Worm (Caenorhabditis elegans): Measurements from ENCODE around the gene ace-3.

ace-3 gene

DNA sequence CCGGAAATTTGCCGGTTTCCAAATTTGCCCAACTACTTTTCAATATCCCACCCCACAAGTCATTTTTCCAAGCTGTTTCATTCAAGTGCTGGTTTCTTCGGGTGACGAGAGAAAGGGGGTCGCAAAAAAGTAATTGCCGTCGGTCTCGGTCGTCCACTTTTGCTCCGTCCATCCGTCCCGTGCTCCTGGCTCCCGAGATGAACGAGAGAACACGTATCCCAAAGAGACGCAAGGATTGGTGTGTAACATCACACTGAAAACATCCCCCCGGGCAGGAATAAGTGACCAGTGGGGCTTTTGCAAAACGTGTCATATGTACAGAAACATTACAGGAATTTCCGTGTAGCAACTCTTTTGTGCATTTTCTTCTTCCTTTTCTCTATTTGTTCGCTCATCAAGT, 28.8 kb upstream of the ace-3 start:
- TF ChIP-seq ceh-83 (GFP tag; optimal IDR thresholded peaks at IDR 0.05) (no peak), hlh-1 (tag; optimal IDR thresholded peaks at IDR 0.05) (peak; percentile 12)

- TF ChIP-seq zip-8 (tag; optimal IDR thresholded peaks at IDR 0.05) (no peak), hlh-1 (tag; optimal IDR thresholded peaks at IDR 0.05) (peak; percentile 98), unc-62 (GFP tag; optimal IDR thresholded peaks at IDR 0.05) (peak; percentile 89), unc-120 (tag; optimal IDR thresholded peaks at IDR 0.05; ENCODE audit: poor library complexity, severe bottlenecking) (peak; percentile 44)
These were observed 27.0 kb upstream of the ace-3 start, which contains the start of gene efhd-1 for ce11 chrII:14178233-14178969. efhd-1 (plus strand) TSS chrII:14178814.

DNA sequence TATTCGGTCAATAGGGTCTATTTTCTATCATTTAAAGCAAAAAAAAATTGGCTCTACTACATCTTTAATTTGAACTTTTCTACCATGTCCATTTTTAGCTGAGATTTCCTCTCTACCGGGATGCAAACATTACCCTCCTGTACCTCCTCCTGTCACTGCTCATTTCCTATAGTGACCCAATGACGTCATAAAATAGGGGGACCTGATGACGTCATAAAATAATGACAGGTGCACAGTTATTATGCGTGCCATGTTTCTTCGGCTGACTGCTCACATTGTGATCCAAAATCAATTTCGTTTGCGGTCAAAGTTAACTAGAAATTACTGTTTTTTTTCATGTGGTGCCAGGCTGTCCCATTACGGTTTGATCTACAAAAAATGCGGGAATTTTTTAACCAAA, 18.5 kb upstream of the ace-3 start:
- TF ChIP-seq snpc-4 (tag; optimal IDR thresholded peaks at IDR 0.05) (no peak), cnd-1 (tag; optimal IDR thresholded peaks at IDR 0.05) (peak; percentile 27), mls-2 (tag; optimal IDR thresholded peaks at IDR 0.05) (no peak), unc-62 (GFP tag; optimal IDR thresholded peaks at IDR 0.05) (peak; percentile 33), nhr-2 (tag; optimal IDR thresholded peaks at IDR 0.05) (peak; percentile 22), zip-8 (tag; optimal IDR thresholded peaks at IDR 0.05) (peak; percentile 98), elt-1 (tag; optimal IDR thresholded peaks at IDR 0.05; ENCODE audit: borderline replicate concordance, insufficient read depth) (no peak), ces-1 (GFP tag; optimal IDR thresholded peaks at IDR 0.05) (no peak), unc-39 (tag; optimal IDR thresholded peaks at IDR 0.05) (no peak), bed-3 (GFP tag; optimal IDR thresholded peaks at IDR 0.05) (no peak), flh-1 (GFP tag; optimal IDR thresholded peaks at IDR 0.05) (no peak), ztf-11 (tag; optimal IDR thresholded peaks at IDR 0.05) (peak; percentile 44), ceh-39 (tag; optimal IDR thresholded peaks at IDR 0.05) (peak; percentile 15), ham-2 (GFP tag; optimal IDR thresholded peaks at IDR 0.05) (no peak), lin-13 (tag; optimal IDR thresholded peaks at IDR 0.05) (no peak)

- TF ChIP-seq unc-120 (tag; optimal IDR thresholded peaks at IDR 0.05; ENCODE audit: poor library complexity, severe bottlenecking), result no peak
- no peak for TF ChIP-seq cnd-1 (tag; optimal IDR thresholded peaks at IDR 0.05)
- TF ChIP-seq nhr-12 (tag; optimal IDR thresholded peaks at IDR 0.05), result no peak
- no peak for TF ChIP-seq M03D4.4 (tag; optimal IDR thresholded peaks at IDR 0.05)
- no peak for TF ChIP-seq mep-1 (tag; optimal IDR thresholded peaks at IDR 0.05)
- no peak for TF ChIP-seq ceh-39 (tag; optimal IDR thresholded peaks at IDR 0.05)
- no peak for TF ChIP-seq nhr-2 (tag; optimal IDR thresholded peaks at IDR 0.05)
- TF ChIP-seq unc-62 (GFP tag; optimal IDR thresholded peaks at IDR 0.05), result no peak
- TF ChIP-seq blmp-1 (tag; optimal IDR thresholded peaks at IDR 0.05), result no peak
- TF ChIP-seq lin-32 (GFP tag; optimal IDR thresholded peaks at IDR 0.05), result no peak
- no peak for TF ChIP-seq mab-5 (tag; optimal IDR thresholded peaks at IDR 0.05)
- no peak for TF ChIP-seq lin-13 (tag; optimal IDR thresholded peaks at IDR 0.05)
- no peak for TF ChIP-seq sem-2 (GFP tag; optimal IDR thresholded peaks at IDR 0.05)
These were observed 18.0 kb upstream of the ace-3 start for ce11 chrII:14187456-14187855.

- TF ChIP-seq unc-62 (GFP tag; optimal IDR thresholded peaks at IDR 0.05) (no peak), M03D4.4 (tag; optimal IDR thresholded peaks at IDR 0.05) (no peak), nhr-76 (tag; optimal IDR thresholded peaks at IDR 0.05) (no peak), nhr-237 (tag; optimal IDR thresholded peaks at IDR 0.05) (no peak), ces-1 (GFP tag; optimal IDR thresholded peaks at IDR 0.05) (no peak), sptf-1 (tag; optimal IDR thresholded peaks at IDR 0.05) (no peak), lsy-2 (tag; optimal IDR thresholded peaks at IDR 0.05) (no peak), pha-4 (tag; optimal IDR thresholded peaks at IDR 0.05) (no peak), flh-1 (GFP tag; optimal IDR thresholded peaks at IDR 0.05) (no peak), ceh-43 (GFP tag; optimal IDR thresholded peaks at IDR 0.05) (no peak)
These were observed 9.5 kb upstream of the ace-3 start for ce11 chrII:14195931-14196330.

All from whole organism, mixed stage, embryonic.